Fruit fly (Drosophila melanogaster): ENCODE measurements around the gene pnr.

- TF ChIP-seq Sin3A (optimal IDR thresholded peaks at IDR 0.05) (no peak), Myc (optimal IDR thresholded peaks at IDR 0.05) (no peak), psq (optimal IDR thresholded peaks at IDR 0.05) (no peak), h (optimal IDR thresholded peaks at IDR 0.05) (no peak), ttk (optimal IDR thresholded peaks at IDR 0.05) (no peak), insv (optimal IDR thresholded peaks at IDR 0.05) (no peak)
Observed at dm6 chr3R:16080942-16081589, 55.2 kb downstream of the pnr start, which contains the start of gene CG32855.
